Worm (Caenorhabditis elegans): ENCODE data around the gene srw-76.

The srw-76 gene

DNA sequence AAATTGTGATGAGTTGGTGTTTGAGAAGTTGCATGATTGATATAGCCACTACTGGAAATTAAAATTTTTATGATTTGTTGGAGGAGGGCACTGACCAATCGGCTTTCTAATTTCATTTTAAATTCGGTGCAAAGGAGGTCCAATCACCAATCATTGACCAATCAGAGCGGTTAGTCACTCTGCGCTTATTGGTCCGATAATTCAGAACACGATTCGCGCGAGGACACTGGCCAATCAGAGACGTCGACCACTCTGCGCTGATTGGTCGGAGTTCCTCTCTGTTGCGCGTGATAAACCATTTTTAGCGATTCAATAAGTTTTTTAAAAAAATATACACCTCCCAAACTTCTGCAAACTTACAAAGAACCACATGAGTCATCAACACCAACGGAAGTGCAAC lies 38.3 kb downstream of the srw-76 start:
- TF ChIP-seq tra-4 (tag; optimal IDR thresholded peaks at IDR 0.05) (no peak), hnd-1 (tag; optimal IDR thresholded peaks at IDR 0.05) (no peak), flt-1 (GFP tag; IDR thresholded peaks at IDR 0.05) (no peak), B0310.2 (tag; optimal IDR thresholded peaks at IDR 0.05) (no peak), tbx-37 (GFP tag; conservative IDR thresholded peaks at IDR 0.05) (no peak), ceh-13 (GFP tag; optimal IDR thresholded peaks at IDR 0.05) (no peak), ets-7 (tag; optimal IDR thresholded peaks at IDR 0.05) (no peak), sea-1 (GFP tag; conservative IDR thresholded peaks at IDR 0.05) (no peak), F13C5.2 (tag; optimal IDR thresholded peaks at IDR 0.05) (no peak), hmbx-1 (tag; optimal IDR thresholded peaks at IDR 0.05) (no peak), ama-1 (optimal IDR thresholded peaks at IDR 0.05) (no peak), aly-1 (tag; optimal IDR thresholded peaks at IDR 0.05) (no peak), tbx-11 (GFP tag; IDR thresholded peaks at IDR 0.05) (no peak), scrt-1 (GFP tag; IDR thresholded peaks at IDR 0.05) (no peak), ceh-36 (tag; optimal IDR thresholded peaks at IDR 0.05) (no peak), pes-1 (GFP tag; IDR thresholded peaks at IDR 0.05) (no peak), hmg-4 (GFP tag; optimal IDR thresholded peaks at IDR 0.05) (no peak)

DNA sequence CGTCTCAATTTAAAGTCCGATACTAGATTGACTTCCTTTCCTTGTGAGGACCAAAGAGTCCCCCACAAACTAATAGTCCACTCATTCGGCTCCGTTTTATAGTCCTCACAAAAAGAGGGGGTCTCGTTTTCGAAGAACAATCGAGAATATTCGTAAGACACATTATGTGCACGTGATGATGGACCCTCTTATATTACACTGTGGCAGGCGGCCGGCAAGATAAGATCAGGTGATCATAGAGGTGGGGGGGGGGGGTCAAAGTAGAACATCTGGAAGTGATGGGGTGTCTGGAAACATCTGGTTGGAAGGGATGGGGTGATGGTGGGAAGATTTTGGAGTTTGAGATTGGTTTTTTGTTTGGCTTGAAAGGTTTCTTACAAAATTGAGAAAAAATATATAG lies 39.7 kb downstream of the srw-76 start:
- TF ChIP-seq ceh-36 (tag; optimal IDR thresholded peaks at IDR 0.05) (no peak), tbx-37 (GFP tag; conservative IDR thresholded peaks at IDR 0.05) (no peak), pes-1 (GFP tag; IDR thresholded peaks at IDR 0.05) (no peak), scrt-1 (GFP tag; IDR thresholded peaks at IDR 0.05) (no peak), hnd-1 (tag; optimal IDR thresholded peaks at IDR 0.05) (no peak)

- TF ChIP-seq ceh-13 (GFP tag; optimal IDR thresholded peaks at IDR 0.05) (no peak), flt-1 (GFP tag; IDR thresholded peaks at IDR 0.05) (no peak), F13C5.2 (tag; optimal IDR thresholded peaks at IDR 0.05) (no peak), hmbx-1 (tag; optimal IDR thresholded peaks at IDR 0.05) (no peak), ama-1 (optimal IDR thresholded peaks at IDR 0.05) (no peak), aly-1 (tag; optimal IDR thresholded peaks at IDR 0.05) (no peak), tra-4 (tag; optimal IDR thresholded peaks at IDR 0.05) (no peak), tbx-11 (GFP tag; IDR thresholded peaks at IDR 0.05) (no peak), sea-1 (GFP tag; conservative IDR thresholded peaks at IDR 0.05) (no peak), ets-7 (tag; optimal IDR thresholded peaks at IDR 0.05) (no peak), pes-1 (GFP tag; IDR thresholded peaks at IDR 0.05) (no peak), scrt-1 (GFP tag; IDR thresholded peaks at IDR 0.05) (no peak), hmg-4 (GFP tag; optimal IDR thresholded peaks at IDR 0.05) (no peak)
Measured at ce11 chrV:16596102-16596501, 42.0 kb downstream of the srw-76 start.

DNA sequence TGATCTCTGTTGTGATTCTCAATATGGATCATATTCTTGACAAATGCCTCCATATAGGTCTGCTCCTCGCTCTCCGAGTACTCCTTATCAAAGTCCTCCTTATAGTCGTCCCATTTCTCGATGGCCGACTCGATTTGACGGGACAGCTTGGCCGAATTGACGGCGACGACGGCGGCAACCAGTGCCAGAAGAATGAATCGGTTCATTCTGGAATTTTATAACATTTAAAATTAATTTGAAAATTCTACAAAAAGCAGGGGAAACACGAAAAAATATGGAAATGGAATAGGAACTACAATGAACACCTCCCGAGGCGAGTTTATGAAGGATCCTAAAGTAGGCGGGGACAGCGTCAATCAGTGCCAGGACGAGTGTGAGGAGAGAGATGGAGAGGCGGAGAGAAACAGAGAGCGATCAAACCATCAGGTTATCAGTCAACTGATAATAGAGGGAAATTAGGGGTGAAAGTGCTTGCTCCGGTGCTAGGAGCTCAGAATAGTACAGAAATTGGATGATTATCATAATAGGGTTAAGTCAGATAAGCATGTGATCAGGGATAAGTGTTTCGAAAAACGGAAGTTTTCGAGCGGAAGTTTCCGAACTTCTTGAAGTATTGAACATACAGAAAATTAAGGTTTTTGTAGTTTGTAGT lies 42.8 kb downstream of the srw-76 start, which contains the start of gene cpl-1:
Gene cpl-1, minus strand, starts transcription at position 207 of the 652 bp plus-strand sequence.
- TF ChIP-seq tra-4 (tag; optimal IDR thresholded peaks at IDR 0.05) (no peak), tbx-11 (GFP tag; IDR thresholded peaks at IDR 0.05) (no peak), hmbx-1 (tag; optimal IDR thresholded peaks at IDR 0.05) (no peak), hmg-4 (GFP tag; optimal IDR thresholded peaks at IDR 0.05) (no peak), ama-1 (optimal IDR thresholded peaks at IDR 0.05) (no peak), hnd-1 (tag; optimal IDR thresholded peaks at IDR 0.05) (no peak), tbx-37 (GFP tag; conservative IDR thresholded peaks at IDR 0.05) (no peak), sea-1 (GFP tag; conservative IDR thresholded peaks at IDR 0.05) (no peak), ceh-36 (tag; optimal IDR thresholded peaks at IDR 0.05) (no peak), ets-7 (tag; optimal IDR thresholded peaks at IDR 0.05) (no peak), flt-1 (GFP tag; IDR thresholded peaks at IDR 0.05) (no peak), ceh-13 (GFP tag; optimal IDR thresholded peaks at IDR 0.05) (no peak), F13C5.2 (tag; optimal IDR thresholded peaks at IDR 0.05) (no peak), pes-1 (GFP tag; IDR thresholded peaks at IDR 0.05) (no peak), aly-1 (tag; optimal IDR thresholded peaks at IDR 0.05) (no peak)

- TF ChIP-seq tbx-37 (GFP tag; conservative IDR thresholded peaks at IDR 0.05) (no peak), hmg-4 (GFP tag; optimal IDR thresholded peaks at IDR 0.05) (no peak), sea-1 (GFP tag; conservative IDR thresholded peaks at IDR 0.05) (no peak), F13C5.2 (tag; optimal IDR thresholded peaks at IDR 0.05) (no peak), hnd-1 (tag; optimal IDR thresholded peaks at IDR 0.05) (no peak), ceh-36 (tag; optimal IDR thresholded peaks at IDR 0.05) (no peak), tbx-11 (GFP tag; IDR thresholded peaks at IDR 0.05) (no peak), ama-1 (optimal IDR thresholded peaks at IDR 0.05) (no peak), ets-7 (tag; optimal IDR thresholded peaks at IDR 0.05) (no peak), tra-4 (tag; optimal IDR thresholded peaks at IDR 0.05) (no peak), pes-1 (GFP tag; IDR thresholded peaks at IDR 0.05) (no peak), aly-1 (tag; optimal IDR thresholded peaks at IDR 0.05) (no peak), scrt-1 (GFP tag; IDR thresholded peaks at IDR 0.05) (no peak)
Measured at ce11 chrV:16594514-16594913, 43.6 kb downstream of the srw-76 start.

DNA sequence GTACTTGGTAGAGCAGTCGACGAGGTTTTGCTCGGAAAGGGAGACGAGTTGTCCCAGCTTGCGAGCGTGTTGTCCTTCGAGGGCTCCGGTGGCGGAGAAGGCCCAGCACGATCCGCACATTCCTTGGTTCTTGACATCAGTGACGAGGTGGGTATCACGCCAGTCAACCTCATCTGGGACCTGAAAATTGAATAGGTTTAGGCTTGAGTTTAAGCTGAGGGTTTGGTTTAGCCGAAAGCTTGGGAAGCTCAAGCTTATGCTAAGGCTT lies 44.4 kb downstream of the srw-76 start:
- no peak for TF ChIP-seq flt-1 (GFP tag; IDR thresholded peaks at IDR 0.05)
- TF ChIP-seq ets-7 (tag; optimal IDR thresholded peaks at IDR 0.05): no peak
- TF ChIP-seq scrt-1 (GFP tag; IDR thresholded peaks at IDR 0.05): no peak
- no peak for TF ChIP-seq ceh-13 (GFP tag; optimal IDR thresholded peaks at IDR 0.05)
- no peak for TF ChIP-seq ceh-36 (tag; optimal IDR thresholded peaks at IDR 0.05)
- TF ChIP-seq aly-1 (tag; optimal IDR thresholded peaks at IDR 0.05): no peak
- no peak for TF ChIP-seq F13C5.2 (tag; optimal IDR thresholded peaks at IDR 0.05)
- TF ChIP-seq tbx-11 (GFP tag; IDR thresholded peaks at IDR 0.05): no peak
- TF ChIP-seq tbx-37 (GFP tag; conservative IDR thresholded peaks at IDR 0.05): no peak
- no peak for TF ChIP-seq sea-1 (GFP tag; conservative IDR thresholded peaks at IDR 0.05)
- no peak for TF ChIP-seq tra-4 (tag; optimal IDR thresholded peaks at IDR 0.05)
- TF ChIP-seq hmbx-1 (tag; optimal IDR thresholded peaks at IDR 0.05): no peak
- no peak for TF ChIP-seq ama-1 (optimal IDR thresholded peaks at IDR 0.05)
- no peak for TF ChIP-seq pes-1 (GFP tag; IDR thresholded peaks at IDR 0.05)
- TF ChIP-seq hnd-1 (tag; optimal IDR thresholded peaks at IDR 0.05): no peak
- TF ChIP-seq hmg-4 (GFP tag; optimal IDR thresholded peaks at IDR 0.05): no peak
- TF ChIP-seq B0310.2 (tag; optimal IDR thresholded peaks at IDR 0.05): no peak
